Fruit fly (Drosophila melanogaster) whole organism, embryonic: ENCODE data around the gene CG10970.

Experiments used
- Bteb2 ChIP-seq: fragments of 200-800 bp; sonication (Bioruptor generic); optimal IDR thresholded peaks from 2 replicates; lab custom pipeline; 2016; ENCODE audit warnings: missing biosample characterization, missing genetic modification characterization
- CG10209 ChIP-seq: fragments of 200-800 bp; sonication (Bioruptor generic); optimal IDR thresholded peaks from 3 replicates; lab custom pipeline; 2017; ENCODE audit warnings: missing biosample characterization, mild to moderate bottlenecking, missing genetic modification characterization, missing genetic modification reagents
- CG10267 ChIP-seq: fragments of 200-800 bp; sonication (Bioruptor generic); optimal IDR thresholded peaks from 2 replicates; lab custom pipeline; 2018; ENCODE audit warnings: missing biosample characterization, mild to moderate bottlenecking, missing genetic modification characterization, moderate library complexity
- CG10366 ChIP-seq: fragments of 200-800 bp; sonication (Bioruptor generic); IDR thresholded peaks from 2 replicates; pipeline ENCODE4 v1.3.6; 2022; ENCODE audit warnings: missing biosample characterization, missing genetic modification characterization
- CG12104 ChIP-seq: fragments of 200-800 bp; sonication (Bioruptor generic); optimal IDR thresholded peaks from 3 replicates; lab custom pipeline; 2016; ENCODE audit warnings: missing biosample characterization, missing genetic modification characterization
- CG12942 ChIP-seq: fragments of 200-800 bp; sonication (Bioruptor generic); optimal IDR thresholded peaks from 3 replicates; lab custom pipeline; 2016; ENCODE audit warnings: missing biosample characterization, missing genetic modification characterization
- CG17361 ChIP-seq: fragments of 200-800 bp; sonication (Bioruptor generic); IDR thresholded peaks from 3 replicates; pipeline ENCODE4 v1.3.6; 2022; ENCODE audit warnings: missing biosample characterization, missing genetic modification characterization
- CG32532 ChIP-seq: fragments of 200-800 bp; sonication (Bioruptor generic); IDR thresholded peaks from 2 replicates; pipeline ENCODE4 v1.3.6; 2022; ENCODE audit warnings: missing biosample characterization, missing genetic modification characterization
- CG34224 ChIP-seq: fragments of 200-800 bp; sonication (Bioruptor generic); IDR thresholded peaks from 3 replicates; pipeline ENCODE4 v1.3.6; 2022; ENCODE audit warnings: missing biosample characterization, missing genetic modification characterization; ENCODE audit not compliant: partially characterized antibody
- CG4328 ChIP-seq: fragments of 200-800 bp; sonication (Bioruptor generic); optimal IDR thresholded peaks from 3 replicates; lab custom pipeline; 2017; ENCODE audit warnings: missing biosample characterization, missing genetic modification reagents, missing genetic modification characterization
- CG4617 ChIP-seq: fragments of 200-800 bp; sonication (Bioruptor generic); optimal IDR thresholded peaks from 3 replicates; lab custom pipeline; 2016; ENCODE audit warnings: missing biosample characterization, missing genetic modification characterization, borderline replicate concordance
- CG6272 ChIP-seq: fragments of 200-800 bp; sonication (Bioruptor generic); IDR thresholded peaks from 2 replicates; pipeline ENCODE4 v1.3.6; 2022; ENCODE audit warnings: missing biosample characterization, missing genetic modification characterization
- CG6791 ChIP-seq: fragments of 200-800 bp; sonication (Bioruptor generic); IDR thresholded peaks from 3 replicates; pipeline ENCODE4 v1.3.6; 2022; ENCODE audit warnings: missing biosample characterization, missing genetic modification characterization; ENCODE audit not compliant: partially characterized antibody
- CG7271 ChIP-seq: fragments of 200-800 bp; sonication (Bioruptor generic); optimal IDR thresholded peaks from 2 replicates; lab custom pipeline; 2018; ENCODE audit warnings: missing biosample characterization, mild to moderate bottlenecking, missing genetic modification characterization, moderate library complexity
- CG7372 ChIP-seq: fragments of 200-800 bp; sonication (Bioruptor generic); IDR thresholded peaks from 2 replicates; pipeline ENCODE4 v1.3.6; 2022; ENCODE audit warnings: missing biosample characterization, missing genetic modification characterization
- CG7745 ChIP-seq: fragments of 200-800 bp; sonication (Bioruptor generic); optimal IDR thresholded peaks from 2 replicates; lab custom pipeline; 2018; ENCODE audit warnings: missing biosample characterization, mild to moderate bottlenecking, missing genetic modification characterization, moderate library complexity
- CG7963 ChIP-seq: fragments of 200-800 bp; sonication (Bioruptor generic); IDR thresholded peaks from 3 replicates; pipeline ENCODE4 v1.3.6; 2022; ENCODE audit warnings: missing biosample characterization, missing genetic modification characterization; ENCODE audit not compliant: partially characterized antibody
- CG7987 ChIP-seq: fragments of 200-800 bp; sonication (Bioruptor generic); optimal IDR thresholded peaks from 2 replicates; lab custom pipeline; 2018; ENCODE audit warnings: missing biosample characterization, mild to moderate bottlenecking, missing genetic modification characterization, moderate library complexity
- D19A ChIP-seq: fragments of 200-800 bp; optimal IDR thresholded peaks from 3 replicates; lab custom pipeline; 2019; ENCODE audit warnings: missing biosample characterization, mild to moderate bottlenecking, missing genetic modification characterization, moderate library complexity
- Jarid2 ChIP-seq: fragments of 200-800 bp; sonication (Bioruptor generic); optimal IDR thresholded peaks from 3 replicates; lab custom pipeline; 2017; ENCODE audit warnings: mild to moderate bottlenecking, missing biosample characterization, missing genetic modification reagents, missing genetic modification characterization
- Kr ChIP-seq: fragments of 200-800 bp; sonication (Bioruptor generic); optimal IDR thresholded peaks from 2 replicates; lab custom pipeline; 2017; ENCODE audit warnings: missing biosample characterization, mild to moderate bottlenecking, missing genetic modification characterization
- Oaz ChIP-seq: fragments of 200-800 bp; sonication (Bioruptor generic); IDR thresholded peaks from 2 replicates; pipeline ENCODE4 v1.3.6; 2022; ENCODE audit warnings: missing biosample characterization, missing genetic modification characterization
- Six4 ChIP-seq: fragments of 200-800 bp; sonication (Bioruptor generic); optimal IDR thresholded peaks from 2 replicates; lab custom pipeline; 2016; ENCODE audit warnings: missing biosample characterization, missing genetic modification characterization
- Sox102F ChIP-seq: fragments of 200-800 bp; sonication (Bioruptor generic); optimal IDR thresholded peaks from 2 replicates; lab custom pipeline; 2018; ENCODE audit warnings: missing biosample characterization, mild to moderate bottlenecking, missing genetic modification characterization, moderate library complexity
- abd-A ChIP-seq: fragments of 200-800 bp; sonication (Bioruptor generic); optimal IDR thresholded peaks from 3 replicates; lab custom pipeline; 2019; ENCODE audit warnings: missing biosample characterization, mild to moderate bottlenecking, missing genetic modification characterization, moderate library complexity
- ato ChIP-seq: fragments of 200-800 bp; sonication (Bioruptor generic); IDR thresholded peaks from 2 replicates; pipeline ENCODE4 v1.3.6; 2022; ENCODE audit warnings: missing biosample characterization, missing genetic modification characterization; ENCODE audit not compliant: partially characterized antibody
- bigmax ChIP-seq: fragments of 200-800 bp; sonication (Bioruptor generic); optimal IDR thresholded peaks from 2 replicates; lab custom pipeline; 2018; ENCODE audit warnings: missing biosample characterization, mild to moderate bottlenecking, missing genetic modification characterization
- caup ChIP-seq: fragments of 200-800 bp; sonication (Bioruptor generic); optimal IDR thresholded peaks from 3 replicates; lab custom pipeline; 2017; ENCODE audit warnings: missing biosample characterization, mild to moderate bottlenecking, missing genetic modification characterization, moderate library complexity; ENCODE audit not compliant: severe bottlenecking
- cg ChIP-seq: fragments of 200-800 bp; sonication (Bioruptor generic); optimal IDR thresholded peaks from 3 replicates; lab custom pipeline; 2019; ENCODE audit warnings: missing biosample characterization, mild to moderate bottlenecking, missing genetic modification characterization, moderate library complexity
- dmrt11E ChIP-seq: fragments of 200-800 bp; sonication (Bioruptor generic); optimal IDR thresholded peaks from 3 replicates; lab custom pipeline; 2018; ENCODE audit warnings: missing biosample characterization, mild to moderate bottlenecking, missing genetic modification characterization, moderate library complexity
- dmrt99B ChIP-seq: fragments of 200-800 bp; sonication (Bioruptor generic); optimal IDR thresholded peaks from 2 replicates; lab custom pipeline; 2018; ENCODE audit warnings: missing biosample characterization, mild to moderate bottlenecking, missing genetic modification characterization, moderate library complexity
- grn ChIP-seq: fragments of 200-800 bp; sonication (Bioruptor generic); optimal IDR thresholded peaks from 3 replicates; lab custom pipeline; 2017; ENCODE audit warnings: missing biosample characterization, missing genetic modification characterization
- gt ChIP-seq: fragments of 200-800 bp; sonication (Bioruptor generic); IDR thresholded peaks from 2 replicates; pipeline ENCODE4 v1.3.6; 2022; ENCODE audit warnings: missing biosample characterization, missing genetic modification characterization
- lab ChIP-seq: fragments of 200-800 bp; sonication (Bioruptor generic); optimal IDR thresholded peaks from 3 replicates; lab custom pipeline; 2017; ENCODE audit warnings: missing biosample characterization, missing genetic modification characterization, mild to moderate bottlenecking, moderate library complexity, missing genetic modification reagents
- nmo ChIP-seq: fragments of 200-800 bp; sonication (Bioruptor generic); optimal IDR thresholded peaks from 2 replicates; lab custom pipeline; 2018; ENCODE audit warnings: missing biosample characterization, mild to moderate bottlenecking, missing genetic modification characterization, moderate library complexity
- peb ChIP-seq: fragments of 200-800 bp; sonication (Bioruptor generic); IDR thresholded peaks from 2 replicates; pipeline ENCODE4 v1.3.6; 2022; ENCODE audit warnings: missing biosample characterization, missing genetic modification characterization
- pho ChIP-seq: fragments of 200-800 bp; sonication (Bioruptor generic); optimal IDR thresholded peaks from 2 replicates; lab custom pipeline; 2016; ENCODE audit warnings: missing biosample characterization, missing genetic modification characterization
- ro ChIP-seq: fragments of 200-800 bp; sonication (Bioruptor generic); IDR thresholded peaks from 2 replicates; pipeline ENCODE4 v1.3.6; 2022; ENCODE audit warnings: missing biosample characterization, missing genetic modification characterization
- scrt ChIP-seq: fragments of 200-800 bp; sonication (Bioruptor generic); optimal IDR thresholded peaks from 2 replicates; lab custom pipeline; 2018; ENCODE audit warnings: missing biosample characterization, mild to moderate bottlenecking, missing genetic modification characterization, moderate library complexity
- sd ChIP-seq: fragments of 200-800 bp; sonication (Bioruptor generic); optimal IDR thresholded peaks from 3 replicates; lab custom pipeline; 2018; ENCODE audit warnings: missing biosample characterization, mild to moderate bottlenecking, missing genetic modification characterization, moderate library complexity
- sens ChIP-seq: fragments of 200-800 bp; sonication (Bioruptor generic); peaks from one replicate; lab custom pipeline; 2016; ENCODE audit warnings: missing biosample characterization, missing genetic modification characterization
- sqz ChIP-seq: fragments of 200-800 bp; sonication (Bioruptor generic); optimal IDR thresholded peaks from 3 replicates; lab custom pipeline; 2018; ENCODE audit warnings: missing biosample characterization, mild to moderate bottlenecking, missing genetic modification characterization
- ttk ChIP-seq: fragments of 200-800 bp; sonication (Bioruptor generic); IDR thresholded peaks from 2 replicates; pipeline ENCODE4 v2.1.2; 2022; ENCODE audit warnings: missing biosample characterization, missing genetic modification characterization
- usp ChIP-seq: fragments of >200 bp; optimal IDR thresholded peaks from 2 replicates; lab custom pipeline; 2017; ENCODE audit warnings: missing biosample characterization, missing genetic modification characterization
- wdn ChIP-seq: fragments of 200-800 bp; sonication (Bioruptor generic); IDR thresholded peaks from 2 replicates; pipeline ENCODE4 v1.3.6; 2022; ENCODE audit warnings: missing biosample characterization, missing genetic modification characterization

Gene CG10970

DNA sequence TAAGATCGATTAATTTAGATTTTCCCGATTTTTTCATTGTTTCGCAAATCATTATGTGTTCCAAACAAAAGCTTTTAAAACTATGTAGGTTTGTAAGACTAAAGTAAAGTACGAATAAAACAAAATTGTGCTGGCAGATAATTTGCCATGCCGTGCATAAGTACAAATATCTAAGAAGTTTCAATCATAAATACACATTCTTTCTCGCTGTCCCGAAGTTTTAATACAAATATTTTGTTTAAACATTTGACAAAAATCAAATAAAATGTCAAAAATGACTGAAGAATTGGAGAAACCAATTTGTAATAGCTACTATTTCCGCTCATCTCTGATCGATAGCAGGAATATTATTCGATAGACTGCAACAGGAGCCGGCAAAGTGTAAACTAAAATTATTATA is 11.4 kb upstream of the CG10970 start, which contains the start of gene APC4 (continued):
- no peak for TF ChIP-seq CG6791 (GFP tag; lab: Robert Waterston, UW)
- TF ChIP-seq caup (GFP tag; lab: Kevin White, UChicago) = no peak
- peak; percentile 25 for TF ChIP-seq dmrt11E (tag; lab: Kevin White, UChicago)
- TF ChIP-seq wdn (GFP tag; lab: Robert Waterston, UW) = no peak
- no peak for TF ChIP-seq Jarid2 (GFP tag; lab: Kevin White, UChicago)
- TF ChIP-seq CG10366 (GFP tag; lab: Robert Waterston, UW) = no peak
- no peak for TF ChIP-seq cg
- TF ChIP-seq CG10209 = peak; percentile 9
- peak; percentile 24 for TF ChIP-seq pho
- TF ChIP-seq grn (GFP tag; lab: Kevin White, UChicago) = no peak
- TF ChIP-seq CG4617 = no peak
- no peak for TF ChIP-seq Sox102F
- no peak for TF ChIP-seq CG12942 (GFP tag; lab: Kevin White, UChicago)
- TF ChIP-seq CG12104 (GFP tag; lab: Kevin White, UChicago) = no peak
- TF ChIP-seq CG7372 (GFP tag; lab: Robert Waterston, UW) = no peak
- no peak for TF ChIP-seq CG7745 (tag; lab: Kevin White, UChicago)
- peak; percentile 49 for TF ChIP-seq nmo (GFP tag; lab: Kevin White, UChicago)
- TF ChIP-seq abd-A = no peak
- peak; percentile 33 for TF ChIP-seq CG10267 (tag; lab: Kevin White, UChicago)
- TF ChIP-seq lab (GFP tag; lab: Kevin White, UChicago) = no peak
- no peak for TF ChIP-seq CG7271
- peak; percentile 68 for TF ChIP-seq CG17361 (GFP tag; lab: Robert Waterston, UW)
- TF ChIP-seq bigmax (GFP tag; lab: Kevin White, UChicago) = no peak
- no peak for TF ChIP-seq Six4 (GFP tag; lab: Kevin White, UChicago)
- TF ChIP-seq ttk (GFP tag; lab: Robert Waterston, UW) = no peak
- no peak for TF ChIP-seq sd (tag; lab: Kevin White, UChicago)
- TF ChIP-seq CG4328 (GFP tag; lab: Kevin White, UChicago) = no peak
- no peak for TF ChIP-seq CG7987 (GFP tag; lab: Kevin White, UChicago)
- TF ChIP-seq scrt (GFP tag; lab: Kevin White, UChicago) = no peak
- no peak for TF ChIP-seq Bteb2 (GFP tag; lab: Kevin White, UChicago)
- peak; percentile 89 for TF ChIP-seq sens (GFP tag; lab: Kevin White, UChicago)
- TF ChIP-seq CG32532 (GFP tag; lab: Robert Waterston, UW) = no peak
- TF ChIP-seq dmrt99B (tag; lab: Kevin White, UChicago) = no peak
- no peak for TF ChIP-seq ato
- TF ChIP-seq Oaz = no peak
- no peak for TF ChIP-seq ro
- no peak for TF ChIP-seq D19A (tag; lab: Kevin White, UChicago)
- no peak for TF ChIP-seq gt (GFP tag; lab: Robert Waterston, UW)
- no peak for TF ChIP-seq sqz
- no peak for TF ChIP-seq peb (GFP tag; lab: Robert Waterston, UW)
- TF ChIP-seq usp = no peak
- no peak for TF ChIP-seq CG6272 (GFP tag; lab: Robert Waterston, UW)
- no peak for TF ChIP-seq Kr (GFP tag; lab: Kevin White, UChicago)
- TF ChIP-seq CG7963 (GFP tag; lab: Robert Waterston, UW) = no peak
- TF ChIP-seq CG34224 (GFP tag; lab: Robert Waterston, UW) = no peak
